Worm (Caenorhabditis elegans): ENCODE results near the gene aqp-12.

The aqp-12 gene

DNA sequence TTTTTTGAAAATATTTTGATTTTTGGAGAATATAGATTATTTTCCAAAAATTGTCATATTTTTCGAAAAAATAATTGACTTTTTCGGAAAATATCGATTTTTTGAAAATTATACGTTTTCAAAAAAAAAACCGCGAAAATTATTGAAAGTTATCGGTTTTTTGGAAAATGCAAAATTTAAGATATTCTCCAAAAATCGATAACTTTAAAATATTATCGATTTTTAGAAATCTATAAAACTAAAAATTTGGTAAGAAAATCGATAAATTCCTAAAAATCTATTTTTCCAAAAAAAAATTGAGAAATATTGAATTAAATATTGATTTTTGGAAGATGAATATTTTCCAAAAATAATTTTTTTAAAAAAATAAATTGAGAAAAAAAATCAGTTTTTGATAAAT lies 54.1 kb downstream of the aqp-12 start:
- TF ChIP-seq ceh-39 (tag; optimal IDR thresholded peaks at IDR 0.05) (no peak), lin-32 (GFP tag; optimal IDR thresholded peaks at IDR 0.05) (no peak), ceh-43 (GFP tag; optimal IDR thresholded peaks at IDR 0.05) (no peak), unc-62 (GFP tag; optimal IDR thresholded peaks at IDR 0.05) (no peak), pha-4 (tag; optimal IDR thresholded peaks at IDR 0.05) (no peak), flh-1 (GFP tag; optimal IDR thresholded peaks at IDR 0.05) (no peak), ceh-83 (GFP tag; optimal IDR thresholded peaks at IDR 0.05) (no peak), nhr-76 (tag; optimal IDR thresholded peaks at IDR 0.05) (no peak)
